Worm (Caenorhabditis elegans): ENCODE data around the gene F52G3.8.

The F52G3.8 gene

ce11 chrX:16993524-16993923, 40.8 kb upstream of the F52G3.8 start:
- TF ChIP-seq tbx-11 (GFP tag; IDR thresholded peaks at IDR 0.05) (no peak), ceh-13 (GFP tag; optimal IDR thresholded peaks at IDR 0.05) (no peak), sea-1 (GFP tag; conservative IDR thresholded peaks at IDR 0.05) (no peak), ama-1 (optimal IDR thresholded peaks at IDR 0.05) (no peak), hmg-4 (GFP tag; optimal IDR thresholded peaks at IDR 0.05) (no peak), tbx-37 (GFP tag; conservative IDR thresholded peaks at IDR 0.05) (no peak), scrt-1 (GFP tag; IDR thresholded peaks at IDR 0.05) (no peak), B0310.2 (tag; optimal IDR thresholded peaks at IDR 0.05) (no peak), ceh-36 (tag; optimal IDR thresholded peaks at IDR 0.05) (no peak), ets-7 (tag; optimal IDR thresholded peaks at IDR 0.05) (no peak), aly-1 (tag; optimal IDR thresholded peaks at IDR 0.05) (no peak), tra-4 (tag; optimal IDR thresholded peaks at IDR 0.05) (no peak), hmbx-1 (tag; optimal IDR thresholded peaks at IDR 0.05) (no peak), hnd-1 (tag; optimal IDR thresholded peaks at IDR 0.05) (no peak), F13C5.2 (tag; optimal IDR thresholded peaks at IDR 0.05) (no peak), pes-1 (GFP tag; IDR thresholded peaks at IDR 0.05) (no peak), flt-1 (GFP tag; IDR thresholded peaks at IDR 0.05) (no peak)

- TF ChIP-seq pes-1 (GFP tag; IDR thresholded peaks at IDR 0.05), result no peak
These were observed 38.7 kb upstream of the F52G3.8 start for ce11 chrX:16991437-16991836.

ce11 chrX:16988367-16988766, 35.6 kb upstream of the F52G3.8 start:
- no peak for TF ChIP-seq pes-1 (GFP tag; IDR thresholded peaks at IDR 0.05)
- TF ChIP-seq B0310.2 (tag; optimal IDR thresholded peaks at IDR 0.05), result no peak
- TF ChIP-seq aly-1 (tag; optimal IDR thresholded peaks at IDR 0.05), result no peak
- TF ChIP-seq ets-7 (tag; optimal IDR thresholded peaks at IDR 0.05), result no peak
- no peak for TF ChIP-seq ama-1 (optimal IDR thresholded peaks at IDR 0.05)
- no peak for TF ChIP-seq F13C5.2 (tag; optimal IDR thresholded peaks at IDR 0.05)
- no peak for TF ChIP-seq tbx-11 (GFP tag; IDR thresholded peaks at IDR 0.05)
- no peak for TF ChIP-seq hmg-4 (GFP tag; optimal IDR thresholded peaks at IDR 0.05)
- no peak for TF ChIP-seq tbx-37 (GFP tag; conservative IDR thresholded peaks at IDR 0.05)
- TF ChIP-seq hnd-1 (tag; optimal IDR thresholded peaks at IDR 0.05), result no peak
- TF ChIP-seq sea-1 (GFP tag; conservative IDR thresholded peaks at IDR 0.05), result no peak
- TF ChIP-seq scrt-1 (GFP tag; IDR thresholded peaks at IDR 0.05), result no peak
- TF ChIP-seq hmbx-1 (tag; optimal IDR thresholded peaks at IDR 0.05), result no peak
- no peak for TF ChIP-seq ceh-36 (tag; optimal IDR thresholded peaks at IDR 0.05)
- TF ChIP-seq flt-1 (GFP tag; IDR thresholded peaks at IDR 0.05), result no peak
- TF ChIP-seq tra-4 (tag; optimal IDR thresholded peaks at IDR 0.05), result no peak
- no peak for TF ChIP-seq ceh-13 (GFP tag; optimal IDR thresholded peaks at IDR 0.05)

- TF ChIP-seq sea-1 (GFP tag; conservative IDR thresholded peaks at IDR 0.05) (no peak), hmg-4 (GFP tag; optimal IDR thresholded peaks at IDR 0.05) (no peak), tbx-11 (GFP tag; IDR thresholded peaks at IDR 0.05) (no peak), ets-7 (tag; optimal IDR thresholded peaks at IDR 0.05) (no peak), tbx-37 (GFP tag; conservative IDR thresholded peaks at IDR 0.05) (no peak)
These were observed 25.5 kb upstream of the F52G3.8 start, which contains the start of gene mbl-1 for ce11 chrX:16978308-16978707. mbl-1 (plus strand) TSS chrX:16978608.

- no peak for TF ChIP-seq ceh-13 (GFP tag; optimal IDR thresholded peaks at IDR 0.05)
- TF ChIP-seq tra-4 (tag; optimal IDR thresholded peaks at IDR 0.05), result no peak
- TF ChIP-seq aly-1 (tag; optimal IDR thresholded peaks at IDR 0.05), result no peak
- no peak for TF ChIP-seq scrt-1 (GFP tag; IDR thresholded peaks at IDR 0.05)
- no peak for TF ChIP-seq hnd-1 (tag; optimal IDR thresholded peaks at IDR 0.05)
- TF ChIP-seq hmbx-1 (tag; optimal IDR thresholded peaks at IDR 0.05), result no peak
- TF ChIP-seq B0310.2 (tag; optimal IDR thresholded peaks at IDR 0.05), result no peak
- no peak for TF ChIP-seq tbx-11 (GFP tag; IDR thresholded peaks at IDR 0.05)
- TF ChIP-seq hmg-4 (GFP tag; optimal IDR thresholded peaks at IDR 0.05), result no peak
- TF ChIP-seq ets-7 (tag; optimal IDR thresholded peaks at IDR 0.05), result no peak
- no peak for TF ChIP-seq ama-1 (optimal IDR thresholded peaks at IDR 0.05)
- no peak for TF ChIP-seq sea-1 (GFP tag; conservative IDR thresholded peaks at IDR 0.05)
- TF ChIP-seq flt-1 (GFP tag; IDR thresholded peaks at IDR 0.05), result no peak
- no peak for TF ChIP-seq F13C5.2 (tag; optimal IDR thresholded peaks at IDR 0.05)
- TF ChIP-seq tbx-37 (GFP tag; conservative IDR thresholded peaks at IDR 0.05), result no peak
- TF ChIP-seq ceh-36 (tag; optimal IDR thresholded peaks at IDR 0.05), result no peak
- no peak for TF ChIP-seq pes-1 (GFP tag; IDR thresholded peaks at IDR 0.05)
These were observed 23.3 kb upstream of the F52G3.8 start, which contains the start of gene F52G3.5 for ce11 chrX:16976043-16976442. F52G3.5 (minus strand) TSS chrX:16976143.

ce11 chrX:16967813-16968212, 15.1 kb upstream of the F52G3.8 start:
- no peak for TF ChIP-seq scrt-1 (GFP tag; IDR thresholded peaks at IDR 0.05)
- no peak for TF ChIP-seq tbx-37 (GFP tag; conservative IDR thresholded peaks at IDR 0.05)
- no peak for TF ChIP-seq ama-1 (optimal IDR thresholded peaks at IDR 0.05)
- TF ChIP-seq ets-7 (tag; optimal IDR thresholded peaks at IDR 0.05), result no peak
- TF ChIP-seq hnd-1 (tag; optimal IDR thresholded peaks at IDR 0.05), result no peak
- TF ChIP-seq B0310.2 (tag; optimal IDR thresholded peaks at IDR 0.05), result no peak
- TF ChIP-seq hmg-4 (GFP tag; optimal IDR thresholded peaks at IDR 0.05), result no peak
- no peak for TF ChIP-seq flt-1 (GFP tag; IDR thresholded peaks at IDR 0.05)
- TF ChIP-seq sea-1 (GFP tag; conservative IDR thresholded peaks at IDR 0.05), result no peak
- no peak for TF ChIP-seq tbx-11 (GFP tag; IDR thresholded peaks at IDR 0.05)
- TF ChIP-seq pes-1 (GFP tag; IDR thresholded peaks at IDR 0.05), result no peak
- no peak for TF ChIP-seq ceh-13 (GFP tag; optimal IDR thresholded peaks at IDR 0.05)
- TF ChIP-seq tra-4 (tag; optimal IDR thresholded peaks at IDR 0.05), result no peak
- TF ChIP-seq hmbx-1 (tag; optimal IDR thresholded peaks at IDR 0.05), result no peak

- TF ChIP-seq scrt-1 (GFP tag; IDR thresholded peaks at IDR 0.05), result no peak
- TF ChIP-seq B0310.2 (tag; optimal IDR thresholded peaks at IDR 0.05), result no peak
- no peak for TF ChIP-seq tbx-37 (GFP tag; conservative IDR thresholded peaks at IDR 0.05)
- TF ChIP-seq hmg-4 (GFP tag; optimal IDR thresholded peaks at IDR 0.05), result no peak
- TF ChIP-seq sea-1 (GFP tag; conservative IDR thresholded peaks at IDR 0.05), result no peak
- TF ChIP-seq ceh-13 (GFP tag; optimal IDR thresholded peaks at IDR 0.05), result no peak
These were observed 13.1 kb upstream of the F52G3.8 start for ce11 chrX:16965888-16966287.

- TF ChIP-seq sea-1 (GFP tag; conservative IDR thresholded peaks at IDR 0.05), result no peak
These were observed 10.8 kb upstream of the F52G3.8 start, which contains the start of the genes F52G3.1 and F52G3.7 for ce11 chrX:16963519-16963971. F52G3.1 (plus strand) TSS chrX:16963871. F52G3.7 (plus strand) TSS chrX:16963921.
